Worm (Caenorhabditis elegans) whole organism, dauer: ENCODE results near the gene T28C12.15.

Experiments
- unc-62 ChIP-seq: sonication (generic microtip); optimal IDR thresholded peaks from 2 replicates; lab custom pipeline; 2017; ENCODE audit warnings: missing biosample characterization, missing genetic modification reagents, missing genetic modification characterization

The T28C12.15 gene

ce11 chrV:6317928-6318327 lies 3.7 kb downstream of the T28C12.15 start:
- TF ChIP-seq unc-62 (GFP tag; lab: Kevin White, UChicago), result no peak

ce11 chrV:6316632-6317031 lies 5.0 kb downstream of the T28C12.15 start, which contains the start of gene cest-24:
Gene cest-24, plus strand, starts transcription at chrV:6316932.
- TF ChIP-seq unc-62 (GFP tag; lab: Kevin White, UChicago), result no peak

- no peak for TF ChIP-seq unc-62 (GFP tag; lab: Kevin White, UChicago)
Observed at ce11 chrV:6311936-6312335, 9.6 kb downstream of the T28C12.15 start.

ce11 chrV:6303471-6303870 lies 18.1 kb downstream of the T28C12.15 start, which contains the start of gene sago-1:
Gene sago-1, plus strand, starts transcription at chrV:6303771.
- no peak for TF ChIP-seq unc-62 (GFP tag; lab: Kevin White, UChicago)

ce11 chrV:6302465-6302864 lies 19.1 kb downstream of the T28C12.15 start:
- no peak for TF ChIP-seq unc-62 (GFP tag; lab: Kevin White, UChicago)

- no peak for TF ChIP-seq unc-62 (GFP tag; lab: Kevin White, UChicago)
Observed at ce11 chrV:6301046-6301445, 20.5 kb downstream of the T28C12.15 start.

- TF ChIP-seq unc-62 (GFP tag; lab: Kevin White, UChicago), result no peak
Observed at ce11 chrV:6292401-6292800, 29.2 kb downstream of the T28C12.15 start, which contains the start of gene K12B6.9. Gene K12B6.9, minus strand, starts transcription at chrV:6292666.

ce11 chrV:6291301-6291700 lies 30.3 kb downstream of the T28C12.15 start:
- TF ChIP-seq unc-62 (GFP tag; lab: Kevin White, UChicago), result no peak

- no peak for TF ChIP-seq unc-62 (GFP tag; lab: Kevin White, UChicago)
Observed at ce11 chrV:6288607-6289006, 33.0 kb downstream of the T28C12.15 start, which contains the start of gene K12B6.11. Gene K12B6.11, plus strand, starts transcription at chrV:6288907.

ce11 chrV:6286343-6286742 lies 35.2 kb downstream of the T28C12.15 start, which contains the start of gene srn-1:
Gene srn-1, minus strand, starts transcription at chrV:6286443.
- TF ChIP-seq unc-62 (GFP tag; lab: Kevin White, UChicago), result no peak

- TF ChIP-seq unc-62 (GFP tag; lab: Kevin White, UChicago), result no peak
Observed at ce11 chrV:6281175-6281574, 40.4 kb downstream of the T28C12.15 start, which contains the start of the genes K12B6.4 and spe-49. Gene K12B6.4, minus strand, starts transcription at chrV:6281275. Gene spe-49, plus strand, starts transcription at chrV:6281359.

- TF ChIP-seq unc-62 (GFP tag; lab: Kevin White, UChicago), result no peak
Observed at ce11 chrV:6280067-6280466, 41.5 kb downstream of the T28C12.15 start.

- TF ChIP-seq unc-62 (GFP tag; lab: Kevin White, UChicago), result no peak
Observed at ce11 chrV:6278117-6279081, 43.2 kb downstream of the T28C12.15 start, which contains the start of gene fil-2. Gene fil-2, plus strand, starts transcription at chrV:6279031.

- TF ChIP-seq unc-62 (GFP tag; lab: Kevin White, UChicago), result no peak
Observed at ce11 chrV:6277178-6277834, 44.3 kb downstream of the T28C12.15 start.

- no peak for TF ChIP-seq unc-62 (GFP tag; lab: Kevin White, UChicago)
Observed at ce11 chrV:6276205-6276604, 45.4 kb downstream of the T28C12.15 start, which contains the start of gene F31F7.1. Gene F31F7.1, plus strand, starts transcription at chrV:6276439.

- no peak for TF ChIP-seq unc-62 (GFP tag; lab: Kevin White, UChicago)
Observed at ce11 chrV:6275209-6275608, 46.4 kb downstream of the T28C12.15 start.
